Worm (Caenorhabditis elegans): Measurements from ENCODE around the gene Y50E8A.12.

DNA sequence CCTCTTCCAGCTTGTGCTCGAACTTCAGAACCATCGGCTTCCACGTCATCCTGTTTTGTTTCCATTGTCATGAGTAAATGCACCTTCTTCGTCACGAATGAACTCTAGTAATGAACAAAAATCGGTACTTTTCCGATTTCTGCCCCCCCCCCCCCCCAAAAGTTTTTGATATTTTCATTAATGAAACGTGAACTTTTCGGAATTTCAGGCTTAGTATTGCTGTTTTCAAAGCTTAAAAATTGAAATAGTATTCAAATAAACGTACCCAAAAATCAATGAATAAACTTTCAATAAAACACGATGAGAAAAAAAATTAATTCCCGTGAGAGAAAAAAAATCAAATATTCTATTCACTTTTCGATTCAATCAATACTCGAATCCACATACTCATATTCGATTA is 4.4 kb downstream of the Y50E8A.12 start, which contains the start of the genes scrm-7 and Y50E8A.10:
- TF ChIP-seq med-1 (GFP tag; optimal IDR thresholded peaks at IDR 0.05; ENCODE audit: insufficient read depth) (no peak), ztf-23 (GFP tag; IDR thresholded peaks at IDR 0.05) (no peak), cog-1 (tag; optimal IDR thresholded peaks at IDR 0.05) (no peak), T22C8.4 (GFP tag; IDR thresholded peaks at IDR 0.05) (no peak), ref-1 (GFP tag; conservative IDR thresholded peaks at IDR 0.05) (no peak), flt-1 (GFP tag; IDR thresholded peaks at IDR 0.05) (no peak)

Data from whole organism, midembryonic.